Fruit fly (Drosophila melanogaster) whole organism, adult: ENCODE data around the gene PolZ2.

ENCODE experiments used
- CG11617 ChIP-seq: fragments of 200-800 bp; sonication (Bioruptor generic); optimal IDR thresholded peaks from 2 replicates; lab custom pipeline; 2017; ENCODE audit warnings: mild to moderate bottlenecking, missing biosample characterization, missing genetic modification reagents, missing genetic modification characterization
- CG12768 ChIP-seq: fragments of 200-800 bp; sonication (Bioruptor generic); optimal IDR thresholded peaks from 2 replicates; lab custom pipeline; 2017; ENCODE audit warnings: missing biosample characterization, missing genetic modification characterization, mild to moderate bottlenecking, moderate library complexity, missing genetic modification reagents
- CG14711 ChIP-seq: fragments of 200-800 bp; sonication (Bioruptor generic); optimal IDR thresholded peaks from 2 replicates; lab custom pipeline; 2018; ENCODE audit warnings: missing biosample characterization, mild to moderate bottlenecking, missing genetic modification characterization, moderate library complexity
- CG1620 ChIP-seq: fragments of 200-800 bp; sonication (Bioruptor generic); optimal IDR thresholded peaks from 2 replicates; lab custom pipeline; 2016; ENCODE audit warnings: missing biosample characterization, missing genetic modification characterization
- CG33017 ChIP-seq: fragments of 200-800 bp; sonication (Bioruptor generic); optimal IDR thresholded peaks from 2 replicates; lab custom pipeline; 2018; ENCODE audit warnings: missing biosample characterization, mild to moderate bottlenecking, missing genetic modification characterization, moderate library complexity
- CG5204 ChIP-seq: fragments of 200-800 bp; sonication (Bioruptor generic); optimal IDR thresholded peaks from 2 replicates; lab custom pipeline; 2016; ENCODE audit warnings: missing biosample characterization, missing genetic modification characterization
- CG7045 ChIP-seq: fragments of 200-800 bp; sonication (Bioruptor generic); optimal IDR thresholded peaks from 2 replicates; lab custom pipeline; 2017; ENCODE audit warnings: missing biosample characterization, mild to moderate bottlenecking, missing genetic modification characterization
- CG7101 ChIP-seq: fragments of 200-800 bp; sonication (Bioruptor generic); optimal IDR thresholded peaks from 2 replicates; lab custom pipeline; 2018; ENCODE audit warnings: missing biosample characterization, mild to moderate bottlenecking, missing genetic modification characterization, moderate library complexity
- Clk ChIP-seq: fragments of 200-800 bp; sonication (Bioruptor generic); optimal IDR thresholded peaks from 2 replicates; lab custom pipeline; 2017; ENCODE audit warnings: missing biosample characterization, missing genetic modification characterization
- Crg-1 ChIP-seq: fragments of 200-800 bp; sonication (Bioruptor generic); optimal IDR thresholded peaks from 2 replicates; lab custom pipeline; 2016; ENCODE audit warnings: missing biosample characterization, missing genetic modification characterization
- Hr96 ChIP-seq: fragments of 200-800 bp; sonication (Bioruptor generic); optimal IDR thresholded peaks from 2 replicates; lab custom pipeline; 2016; ENCODE audit warnings: missing biosample characterization, missing genetic modification characterization
- Mnt ChIP-seq: fragments of 200-800 bp; sonication (Bioruptor generic); optimal IDR thresholded peaks from 2 replicates; lab custom pipeline; 2016; ENCODE audit warnings: missing biosample characterization, mild to moderate bottlenecking, missing genetic modification characterization
- bab1 ChIP-seq: fragments of 200-800 bp; sonication (Bioruptor generic); optimal IDR thresholded peaks from 3 replicates; lab custom pipeline; 2019; ENCODE audit warnings: missing biosample characterization, mild to moderate bottlenecking, missing genetic modification characterization, moderate library complexity
- cic ChIP-seq: fragments of 200-800 bp; sonication (Bioruptor generic); optimal IDR thresholded peaks from 2 replicates; lab custom pipeline; 2017; ENCODE audit warnings: missing biosample characterization, mild to moderate bottlenecking, missing genetic modification characterization, moderate library complexity
- cnc ChIP-seq, 2 experiments: fragments of >200 bp; optimal IDR thresholded peaks; 2 replicates each; lab custom pipeline; 2017
- kay ChIP-seq: fragments of 200-800 bp; sonication (Bioruptor generic); peaks from one replicate; lab custom pipeline; 2016; ENCODE audit warnings: missing biosample characterization, missing genetic modification characterization, borderline replicate concordance
- ovo ChIP-seq: fragments of 200-800 bp; sonication (Bioruptor generic); optimal IDR thresholded peaks from 2 replicates; lab custom pipeline; 2016; ENCODE audit warnings: missing biosample characterization, missing genetic modification characterization
- pad ChIP-seq: fragments of 200-800 bp; sonication (Bioruptor generic); optimal IDR thresholded peaks from 3 replicates; lab custom pipeline; 2017; ENCODE audit warnings: missing biosample characterization, missing genetic modification characterization, mild to moderate bottlenecking, moderate library complexity, missing genetic modification reagents
- tj ChIP-seq: fragments of 200-800 bp; sonication (Bioruptor generic); optimal IDR thresholded peaks from 3 replicates; lab custom pipeline; 2017; ENCODE audit warnings: missing biosample characterization, mild to moderate bottlenecking, missing genetic modification characterization, moderate library complexity
- toe ChIP-seq: fragments of 200-800 bp; sonication (Bioruptor generic); optimal IDR thresholded peaks from 2 replicates; lab custom pipeline; 2016; ENCODE audit warnings: missing biosample characterization, missing genetic modification characterization

The PolZ2 gene

dm6 chr3R:5601044-5601523, 12.4 kb downstream of the PolZ2 start, which contains the start of the genes kra and SecS:
TSS of gene kra (minus strand) at chr3R:5601136.
TSS of gene SecS (plus strand) at chr3R:5601433.
- TF ChIP-seq pad (no peak), toe (GFP tag; lab: Kevin White, UChicago) (no peak), Crg-1 (peak; percentile 76), bab1 (GFP tag; lab: Kevin White, UChicago) (peak; percentile 46), CG7045 (GFP tag; lab: Kevin White, UChicago) (peak; percentile 9), cnc (optimal IDR thresholded peaks at IDR 0.05; lab: Kevin White, UChicago) (no peak), CG7101 (tag; lab: Kevin White, UChicago) (peak; percentile 70), CG1620 (peak; percentile 80), CG5204 (GFP tag; lab: Kevin White, UChicago) (no peak), Clk (GFP tag; lab: Kevin White, UChicago) (peak; percentile 25), ovo (GFP tag; lab: Kevin White, UChicago) (peak; percentile 69), tj (GFP tag; lab: Kevin White, UChicago) (no peak), CG12768 (GFP tag; lab: Kevin White, UChicago) (peak; percentile 14), Hr96 (no peak), kay (GFP tag; lab: Kevin White, UChicago) (peak; percentile 94), CG14711 (tag; lab: Kevin White, UChicago) (peak; percentile 60), CG11617 (GFP tag; lab: Kevin White, UChicago) (peak; percentile 81), cic (no peak), Mnt (GFP tag; lab: Kevin White, UChicago) (no peak), CG33017 (tag; lab: Kevin White, UChicago) (peak; percentile 41)

dm6 chr3R:5606477-5606876, 17.8 kb downstream of the PolZ2 start, which contains the start of gene asl:
TSS of gene asl (minus strand) at chr3R:5606543.
- TF ChIP-seq kay (GFP tag; lab: Kevin White, UChicago) (no peak), Mnt (GFP tag; lab: Kevin White, UChicago) (peak; percentile 59), cic (peak; percentile 25), Clk (GFP tag; lab: Kevin White, UChicago) (no peak), cnc (optimal IDR thresholded peaks at IDR 0.05; lab: Kevin White, UChicago) (no peak), pad (peak; percentile 32), Crg-1 (no peak), tj (GFP tag; lab: Kevin White, UChicago) (no peak), toe (GFP tag; lab: Kevin White, UChicago) (no peak), CG11617 (GFP tag; lab: Kevin White, UChicago) (peak; percentile 43), Hr96 (no peak), ovo (GFP tag; lab: Kevin White, UChicago) (no peak), CG12768 (GFP tag; lab: Kevin White, UChicago) (peak; percentile 11), CG7101 (tag; lab: Kevin White, UChicago) (peak; percentile 60), bab1 (GFP tag; lab: Kevin White, UChicago) (peak; percentile 72), CG5204 (GFP tag; lab: Kevin White, UChicago) (no peak), CG7045 (GFP tag; lab: Kevin White, UChicago) (peak; percentile 44), CG1620 (peak; percentile 45), CG33017 (tag; lab: Kevin White, UChicago) (peak; percentile 52), CG14711 (tag; lab: Kevin White, UChicago) (peak; percentile 99)

dm6 chr3R:5608422-5608821, 19.7 kb downstream of the PolZ2 start:
- no peak for TF ChIP-seq toe (GFP tag; lab: Kevin White, UChicago)
- no peak for TF ChIP-seq CG11617 (GFP tag; lab: Kevin White, UChicago)
- no peak for TF ChIP-seq bab1 (GFP tag; lab: Kevin White, UChicago)
- no peak for TF ChIP-seq Clk (GFP tag; lab: Kevin White, UChicago)
- no peak for TF ChIP-seq kay (GFP tag; lab: Kevin White, UChicago)
- TF ChIP-seq CG7101 (tag; lab: Kevin White, UChicago): no peak
- no peak for TF ChIP-seq Mnt (GFP tag; lab: Kevin White, UChicago)

dm6 chr3R:5610656-5611055, 22.0 kb downstream of the PolZ2 start:
- TF ChIP-seq kay (GFP tag; lab: Kevin White, UChicago): no peak
- TF ChIP-seq CG7045 (GFP tag; lab: Kevin White, UChicago): no peak
- no peak for TF ChIP-seq CG7101 (tag; lab: Kevin White, UChicago)
- TF ChIP-seq Mnt (GFP tag; lab: Kevin White, UChicago): no peak
- TF ChIP-seq pad: no peak
- no peak for TF ChIP-seq cic
- TF ChIP-seq ovo (GFP tag; lab: Kevin White, UChicago): no peak
- TF ChIP-seq Crg-1: no peak
- TF ChIP-seq cnc (optimal IDR thresholded peaks at IDR 0.05; lab: Kevin White, UChicago): no peak
- no peak for TF ChIP-seq CG33017 (tag; lab: Kevin White, UChicago)
- TF ChIP-seq CG1620: no peak
- TF ChIP-seq CG14711 (tag; lab: Kevin White, UChicago): no peak
- no peak for TF ChIP-seq tj (GFP tag; lab: Kevin White, UChicago)
- TF ChIP-seq CG5204 (GFP tag; lab: Kevin White, UChicago): no peak
- TF ChIP-seq bab1 (GFP tag; lab: Kevin White, UChicago): no peak
- TF ChIP-seq Hr96: no peak
- no peak for TF ChIP-seq CG11617 (GFP tag; lab: Kevin White, UChicago)
- no peak for TF ChIP-seq CG12768 (GFP tag; lab: Kevin White, UChicago)
- no peak for TF ChIP-seq toe (GFP tag; lab: Kevin White, UChicago)
- TF ChIP-seq Clk (GFP tag; lab: Kevin White, UChicago): no peak

dm6 chr3R:5611167-5611566, 22.5 kb downstream of the PolZ2 start:
- TF ChIP-seq Mnt (GFP tag; lab: Kevin White, UChicago) (no peak), pad (peak; percentile 0)

dm6 chr3R:5611733-5612132, 23.1 kb downstream of the PolZ2 start:
- TF ChIP-seq Mnt (GFP tag; lab: Kevin White, UChicago) (no peak), CG7101 (tag; lab: Kevin White, UChicago) (no peak), Hr96 (no peak), CG5204 (GFP tag; lab: Kevin White, UChicago) (no peak), CG1620 (no peak), Clk (GFP tag; lab: Kevin White, UChicago) (no peak)
